Worm (Caenorhabditis elegans) whole organism, young adult: ENCODE measurements around the gene C49C8.5.

Source experiments
- C17E4.6 ChIP-seq: fragments of 200-800 bp; sonication (Bioruptor generic); IDR thresholded peaks from 2 replicates; pipeline ENCODE4 v1.3.6; 2022; ENCODE audit warnings: missing genetic modification reagents, missing genetic modification characterization, missing compliant biosample characterization
- K11D2.4 ChIP-seq: fragments of 200-800 bp; sonication (Bioruptor generic); IDR thresholded peaks from 2 replicates; pipeline ENCODE4 v1.3.6; 2022; ENCODE audit warnings: missing genetic modification reagents, missing genetic modification characterization, missing compliant biosample characterization
- K12H6.12 ChIP-seq: fragments of 200-800 bp; sonication (Bioruptor generic); optimal IDR thresholded peaks from 2 replicates; lab custom pipeline; 2018; ENCODE audit warnings: mild to moderate bottlenecking, missing genetic modification characterization, missing compliant biosample characterization
- akir-1 ChIP-seq: fragments of 200-800 bp; sonication (Bioruptor generic); optimal IDR thresholded peaks from 2 replicates; lab custom pipeline; 2018; ENCODE audit warnings: mild to moderate bottlenecking, missing genetic modification characterization, moderate library complexity, missing compliant biosample characterization
- aptf-3 ChIP-seq: fragments of 200-800 bp; sonication (Bioruptor generic); IDR thresholded peaks from 2 replicates; pipeline ENCODE4 v1.3.6; 2022; ENCODE audit warnings: missing genetic modification characterization, missing compliant biosample characterization
- attf-3 ChIP-seq: fragments of 200-800 bp; sonication (Bioruptor generic); conservative IDR thresholded peaks from 2 replicates; pipeline ENCODE4 v1.3.6; 2022; ENCODE audit warnings: missing genetic modification reagents, missing genetic modification characterization, missing compliant biosample characterization
- attf-6 ChIP-seq: fragments of 200-800 bp; sonication (Bioruptor generic); IDR thresholded peaks from 2 replicates; pipeline ENCODE4 v1.3.6; 2022; ENCODE audit warnings: missing genetic modification reagents, missing genetic modification characterization, missing compliant biosample characterization
- bed-1 ChIP-seq: fragments of 200-800 bp; sonication (Bioruptor generic); IDR thresholded peaks from 2 replicates; pipeline ENCODE4 v1.3.6; 2022; ENCODE audit warnings: missing genetic modification reagents, missing genetic modification characterization, missing compliant biosample characterization
- bed-2 ChIP-seq: fragments of 200-800 bp; sonication (Bioruptor generic); IDR thresholded peaks from 2 replicates; pipeline ENCODE4 v1.3.6; 2022; ENCODE audit warnings: missing genetic modification reagents, missing genetic modification characterization, missing compliant biosample characterization
- dpff-1 ChIP-seq: sonication (generic microtip); optimal IDR thresholded peaks from 2 replicates; lab custom pipeline; 2017; ENCODE audit warnings: mild to moderate bottlenecking, missing genetic modification characterization, missing compliant biosample characterization
- lin-26 ChIP-seq: fragments of 200-800 bp; sonication (Bioruptor generic); IDR thresholded peaks from 2 replicates; pipeline ENCODE4 v1.3.6; 2022; ENCODE audit warnings: missing genetic modification reagents, missing genetic modification characterization, missing compliant biosample characterization
- nhr-90 ChIP-seq: sonication (generic microtip); optimal IDR thresholded peaks from 2 replicates; lab custom pipeline; 2016; ENCODE audit warnings: missing genotype, mild to moderate bottlenecking, missing genetic modification characterization, missing compliant biosample characterization
- tlf-1 ChIP-seq: fragments of 200-800 bp; sonication (Bioruptor generic); optimal IDR thresholded peaks from 2 replicates; lab custom pipeline; 2018; ENCODE audit warnings: mild to moderate bottlenecking, missing genetic modification characterization, missing compliant biosample characterization
- ztf-25 ChIP-seq: fragments of 200-800 bp; sonication (Bioruptor generic); IDR thresholded peaks from 2 replicates; pipeline ENCODE4 v1.3.6; 2022; ENCODE audit warnings: missing genetic modification reagents, missing genetic modification characterization, missing compliant biosample characterization
- ztf-26 ChIP-seq: sonication (generic microtip); optimal IDR thresholded peaks from 2 replicates; lab custom pipeline; 2017; ENCODE audit warnings: missing genetic modification characterization, missing compliant biosample characterization
- ztf-3 ChIP-seq: fragments of 200-800 bp; sonication (Bioruptor generic); optimal IDR thresholded peaks from 2 replicates; lab custom pipeline; 2018; ENCODE audit warnings: mild to moderate bottlenecking, missing genetic modification characterization, missing compliant biosample characterization

Gene C49C8.5

DNA sequence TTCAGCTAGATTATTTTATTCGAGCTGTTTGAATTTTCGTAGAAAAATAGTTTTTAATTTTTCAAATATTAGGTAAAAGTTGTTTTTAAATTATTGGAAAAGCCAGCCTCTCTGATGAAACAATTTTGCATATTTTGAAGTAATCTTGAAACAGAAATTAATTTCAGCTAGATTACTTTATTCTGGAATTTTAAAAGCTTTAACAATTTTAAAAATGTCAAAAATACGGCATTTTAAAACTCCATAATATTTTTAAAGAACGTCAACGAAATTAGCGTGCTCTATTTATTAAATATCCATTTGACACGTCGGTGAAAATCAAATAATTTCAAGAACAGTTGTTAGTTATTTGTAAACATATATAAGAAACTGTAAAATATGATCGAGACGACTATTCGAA, 50.6 kb downstream of the C49C8.5 start, which contains the start of gene Y59H11AR.10:
Gene Y59H11AR.10, plus strand, starts transcription at position 301 of the 400 bp plus-strand sequence.
- TF ChIP-seq K12H6.12 (no peak), ztf-26 (tag; lab: Kevin White, UChicago) (no peak), ztf-25 (no peak), aptf-3 (GFP tag; lab: Robert Waterston, UW) (no peak), C17E4.6 (GFP tag; lab: Robert Waterston, UW) (no peak), nhr-90 (no peak), dpff-1 (tag; lab: Kevin White, UChicago) (no peak)

DNA sequence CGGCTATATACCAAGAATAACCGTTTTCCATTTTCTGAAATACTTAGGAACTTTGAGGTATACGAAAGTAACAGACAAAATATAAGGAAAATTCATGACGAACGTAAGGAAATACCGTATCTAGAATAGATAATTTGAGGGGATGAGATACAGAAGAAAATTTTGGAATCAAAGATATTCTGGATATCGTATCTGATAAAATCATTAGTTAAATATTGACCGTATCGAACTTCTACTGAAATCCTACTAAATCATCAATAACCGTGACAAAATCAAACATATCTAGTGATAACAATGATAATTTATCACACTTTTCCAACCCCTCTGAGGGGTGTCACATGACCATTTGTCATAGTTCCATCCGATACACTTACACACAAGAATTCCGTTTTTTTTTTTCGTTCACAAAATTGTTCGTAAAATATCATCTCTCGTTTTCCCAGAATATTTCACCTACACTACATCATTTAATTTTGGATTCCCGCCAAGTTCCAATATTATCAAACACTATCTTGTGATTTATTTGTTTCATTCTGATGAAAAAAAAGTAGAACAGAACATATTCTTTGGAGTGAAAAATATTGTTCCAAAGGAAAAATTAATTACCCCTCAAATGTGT, 52.6 kb downstream of the C49C8.5 start, which contains the start of gene Y59H11AR.4:
Gene Y59H11AR.4, minus strand, starts transcription at position 51 of the 619 bp plus-strand sequence.
- TF ChIP-seq bed-2 (no peak), attf-3 (no peak), attf-6 (GFP tag; lab: Robert Waterston, UW) (no peak), ztf-3 (GFP tag; lab: Kevin White, UChicago) (no peak), tlf-1 (no peak), bed-1 (GFP tag; lab: Robert Waterston, UW) (no peak), akir-1 (GFP tag; lab: Kevin White, UChicago) (no peak), lin-26 (GFP tag; lab: Robert Waterston, UW) (no peak), K11D2.4 (GFP tag; lab: Robert Waterston, UW) (no peak)
